Worm (Caenorhabditis elegans): Measurements from ENCODE around the gene cif-1.
A peak's percentile ranks its signal among the peaks of the same experiment; 100 is the strongest.

The cif-1 gene

DNA sequence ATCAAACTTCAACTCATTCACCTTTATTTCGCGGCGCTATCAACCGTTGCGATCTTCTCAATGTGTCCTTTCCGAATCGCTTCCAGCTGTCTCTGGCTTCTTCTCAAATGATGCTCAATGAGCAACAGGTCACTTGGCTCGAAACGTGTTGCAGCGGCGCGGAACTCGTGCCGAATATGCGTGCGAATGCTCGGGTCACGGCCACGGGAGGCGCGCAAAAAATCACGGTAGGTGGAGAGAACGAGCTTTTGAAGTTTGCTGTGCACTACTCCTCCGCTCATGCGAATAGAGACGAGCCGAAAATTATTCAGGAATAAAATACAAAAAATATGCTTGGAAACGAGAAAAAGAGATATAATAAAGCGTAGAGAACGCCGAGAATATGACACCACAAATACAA lies at the start of gene cif-1:
TSS of gene cif-1 (minus strand) at position 297 of the 400 bp plus-strand sequence.
- TF ChIP-seq skn-1 (tag; optimal IDR thresholded peaks at IDR 0.05) (no peak), ama-1 (optimal IDR thresholded peaks at IDR 0.05) (no peak), mab-5 (tag; optimal IDR thresholded peaks at IDR 0.05) (no peak), lin-13 (GFP tag; optimal IDR thresholded peaks at IDR 0.05) (no peak), lin-39 (tag; optimal IDR thresholded peaks at IDR 0.05) (no peak), unc-62 (GFP tag; optimal IDR thresholded peaks at IDR 0.05) (no peak), mbf-1 (tag; optimal IDR thresholded peaks at IDR 0.05) (no peak), lin-11 (tag; optimal IDR thresholded peaks at IDR 0.05) (no peak), F13H6.1 (tag; optimal IDR thresholded peaks at IDR 0.05) (no peak), sma-9 (GFP tag; optimal IDR thresholded peaks at IDR 0.05) (no peak), sma-9 (tag; optimal IDR thresholded peaks at IDR 0.05) (no peak), C34F6.9 (tag; optimal IDR thresholded peaks at IDR 0.05) (no peak), sma-3 (GFP tag; optimal IDR thresholded peaks at IDR 0.05) (no peak), ztf-4 (tag; optimal IDR thresholded peaks at IDR 0.05) (no peak), snpc-4 (tag; optimal IDR thresholded peaks at IDR 0.05) (no peak), dmd-4 (tag; optimal IDR thresholded peaks at IDR 0.05) (no peak), ZK546.5 (tag; optimal IDR thresholded peaks at IDR 0.05) (no peak), nhr-77 (tag; optimal IDR thresholded peaks at IDR 0.05) (no peak), nhr-21 (tag; optimal IDR thresholded peaks at IDR 0.05) (no peak), zag-1 (tag; optimal IDR thresholded peaks at IDR 0.05) (no peak)

- TF ChIP-seq unc-39 (tag; optimal IDR thresholded peaks at IDR 0.05) = no peak
- TF ChIP-seq lsy-2 (tag; optimal IDR thresholded peaks at IDR 0.05) = peak in 1 of 2 experiments; percentile 24
Measured at ce11 chrIV:4758659-4759058, 48.1 kb upstream of the cif-1 start, which contains the start of gene Y17G9B.8. Y17G9B.8 (minus strand) TSS chrIV:4758840.

ce11 chrIV:4755929-4756655 lies 45.5 kb upstream of the cif-1 start, which contains the start of the genes fbxb-77 and Y17G9B.11:
fbxb-77 (minus strand) TSS chrIV:4756157.
Y17G9B.11 (plus strand) TSS chrIV:4756605.
- no peak for TF ChIP-seq C34F6.9 (tag; optimal IDR thresholded peaks at IDR 0.05)

- TF ChIP-seq lsy-2 (tag; optimal IDR thresholded peaks at IDR 0.05) (no peak), gmeb-1 (tag; optimal IDR thresholded peaks at IDR 0.05) (no peak), dmd-4 (tag; optimal IDR thresholded peaks at IDR 0.05) (no peak), R02D3.7 (tag; optimal IDR thresholded peaks at IDR 0.05) (no peak), sma-3 (GFP tag; optimal IDR thresholded peaks at IDR 0.05) (no peak), nhr-11 (tag; optimal IDR thresholded peaks at IDR 0.05) (no peak), nhr-12 (tag; optimal IDR thresholded peaks at IDR 0.05) (no peak), nhr-77 (tag; optimal IDR thresholded peaks at IDR 0.05) (no peak), egl-27 (tag; optimal IDR thresholded peaks at IDR 0.05) (no peak), ztf-1 (GFP tag; conservative IDR thresholded peaks at IDR 0.05) (no peak), nhr-10 (tag; optimal IDR thresholded peaks at IDR 0.05) (no peak), mab-5 (tag; optimal IDR thresholded peaks at IDR 0.05) (no peak)
Measured at ce11 chrIV:4751814-4752213, 41.3 kb upstream of the cif-1 start, which contains the start of gene Y17G9B.4. Y17G9B.4 (plus strand) TSS chrIV:4752119.

ce11 chrIV:4749728-4750278 lies 39.2 kb upstream of the cif-1 start, which contains the start of the genes rpl-20 and Y17G9B.5:
rpl-20 (minus strand) TSS chrIV:4749778.
Y17G9B.5 (plus strand) TSS chrIV:4750240.
- TF ChIP-seq nhr-237 (tag; optimal IDR thresholded peaks at IDR 0.05) (peak; percentile 94), zag-1 (tag; optimal IDR thresholded peaks at IDR 0.05) (peak; percentile 98), lsy-2 (tag; optimal IDR thresholded peaks at IDR 0.05) (peak; percentile 100), sem-4 (tag; optimal IDR thresholded peaks at IDR 0.05) (peak; percentile 100), ZK546.5 (tag; optimal IDR thresholded peaks at IDR 0.05) (peak; percentile 94), ama-1 (optimal IDR thresholded peaks at IDR 0.05) (peak; percentile 95), sma-3 (GFP tag; optimal IDR thresholded peaks at IDR 0.05) (peak; percentile 100), dmd-4 (tag; optimal IDR thresholded peaks at IDR 0.05) (peak; percentile 84), unc-62 (GFP tag; optimal IDR thresholded peaks at IDR 0.05) (peak; percentile 100), ztf-11 (tag; optimal IDR thresholded peaks at IDR 0.05) (peak; percentile 74), elt-1 (tag; optimal IDR thresholded peaks at IDR 0.05) (peak; percentile 52), aly-2 (tag; optimal IDR thresholded peaks at IDR 0.05) (no peak), nhr-11 (tag; optimal IDR thresholded peaks at IDR 0.05) (peak; percentile 85), snpc-4 (tag; optimal IDR thresholded peaks at IDR 0.05) (peak; percentile 95), mab-5 (tag; optimal IDR thresholded peaks at IDR 0.05) (peak; percentile 98), ztf-1 (GFP tag; conservative IDR thresholded peaks at IDR 0.05) (peak; percentile 84; the same call in 1 of the 2 replicates), nhr-25 (tag; optimal IDR thresholded peaks at IDR 0.05) (peak; percentile 100), unc-55 (GFP tag; optimal IDR thresholded peaks at IDR 0.05) (peak; percentile 100), fos-1 (tag; optimal IDR thresholded peaks at IDR 0.05) (peak; percentile 100), nhr-77 (tag; optimal IDR thresholded peaks at IDR 0.05) (peak; percentile 95), skn-1 (tag; optimal IDR thresholded peaks at IDR 0.05) (peak; percentile 97), nhr-10 (tag; optimal IDR thresholded peaks at IDR 0.05) (peak; percentile 96), C34F6.9 (tag; optimal IDR thresholded peaks at IDR 0.05) (peak; percentile 100), ceh-16 (tag; optimal IDR thresholded peaks at IDR 0.05) (peak; percentile 99), ceh-82 (tag; optimal IDR thresholded peaks at IDR 0.05) (peak; percentile 97), elt-3 (tag; optimal IDR thresholded peaks at IDR 0.05) (no peak), mdl-1 (tag; optimal IDR thresholded peaks at IDR 0.05) (peak; percentile 54 to 94), ztf-4 (tag; optimal IDR thresholded peaks at IDR 0.05) (peak; percentile 100), nhr-21 (tag; optimal IDR thresholded peaks at IDR 0.05) (peak; percentile 100), Y55F3AM.14 (GFP tag; optimal IDR thresholded peaks at IDR 0.05) (peak; percentile 100)

Measured in whole organism, L2 larva.